Worm (Caenorhabditis elegans) whole organism, young adult: ENCODE measurements around the gene uaf-1.

Source experiments
- B0261.1 ChIP-seq: sonication (generic microtip); optimal IDR thresholded peaks from 2 replicates; lab custom pipeline; 2016; ENCODE audit warnings: mild to moderate bottlenecking, missing genetic modification characterization, moderate library complexity, missing compliant biosample characterization
- F10E7.11 ChIP-seq: sonication (generic microtip); optimal IDR thresholded peaks from 2 replicates; lab custom pipeline; 2017; ENCODE audit warnings: mild to moderate bottlenecking, missing genetic modification characterization, moderate library complexity, missing compliant biosample characterization
- F22D6.2 ChIP-seq: sonication (generic microtip); optimal IDR thresholded peaks from 2 replicates; lab custom pipeline; 2016; ENCODE audit warnings: mild to moderate bottlenecking, missing genetic modification characterization, missing compliant biosample characterization
- F23B12.7 ChIP-seq: sonication (generic microtip); optimal IDR thresholded peaks from 2 replicates; lab custom pipeline; 2017; ENCODE audit warnings: missing genetic modification characterization, mild to moderate bottlenecking, missing compliant biosample characterization, antibody characterized with exemption, moderate library complexity; ENCODE audit not compliant: insufficient read depth
- F52B5.7 ChIP-seq: sonication (generic microtip); optimal IDR thresholded peaks from 2 replicates; lab custom pipeline; 2016; ENCODE audit warnings: mild to moderate bottlenecking, missing genetic modification characterization, missing compliant biosample characterization
- F55B11.4 ChIP-seq: sonication (generic microtip); optimal IDR thresholded peaks from 2 replicates; lab custom pipeline; 2016; ENCODE audit warnings: missing compliant biosample characterization, missing genetic modification characterization, borderline replicate concordance; ENCODE audit not compliant: insufficient read depth
- Y53G8AR.9 ChIP-seq: fragments of 200-800 bp; sonication (Bioruptor generic); conservative IDR thresholded peaks from 2 replicates; pipeline ENCODE4 v1.3.6; 2022; ENCODE audit warnings: missing genetic modification reagents, missing genetic modification characterization, missing compliant biosample characterization
- Y67H2A.10 ChIP-seq: fragments of 200-800 bp; sonication (Bioruptor generic); conservative IDR thresholded peaks from 2 replicates; pipeline ENCODE4 v1.3.6; 2022; ENCODE audit warnings: missing genetic modification reagents, missing genetic modification characterization, missing compliant biosample characterization
- ama-1 ChIP-seq, 3 experiments: fragments of 150-350 bp in 1 of 3; sonication (generic microtip) in 2 of 3; optimal IDR thresholded peaks; 2 replicates each; lab custom pipeline; 2014 to 2018; ENCODE audit warnings: missing biosample characterization in 2 of 3, missing genetic modification characterization in 2 of 3, missing genetic modification reagents in 2 of 3
- athp-1 ChIP-seq: sonication (generic microtip); optimal IDR thresholded peaks from 2 replicates; lab custom pipeline; 2017; ENCODE audit warnings: mild to moderate bottlenecking, missing genetic modification characterization, missing compliant biosample characterization
- attf-3 ChIP-seq: fragments of 200-800 bp; sonication (Bioruptor generic); conservative IDR thresholded peaks from 2 replicates; pipeline ENCODE4 v1.3.6; 2022; ENCODE audit warnings: missing genetic modification reagents, missing genetic modification characterization, missing compliant biosample characterization
- attf-5 ChIP-seq: fragments of 200-800 bp; sonication (Bioruptor generic); optimal IDR thresholded peaks from 2 replicates; lab custom pipeline; 2018; ENCODE audit warnings: mild to moderate bottlenecking, missing genetic modification characterization, missing compliant biosample characterization
- ccch-3 ChIP-seq: fragments of 200-800 bp; sonication (Bioruptor generic); optimal IDR thresholded peaks from 2 replicates; lab custom pipeline; 2018; ENCODE audit warnings: mild to moderate bottlenecking, missing genetic modification characterization, missing compliant biosample characterization
- cebp-1 ChIP-seq, 2 experiments: fragments of 200-800 bp in 1 of 2; sonication (Bioruptor generic) in 1 of 2; sonication (generic microtip) in 1 of 2; IDR thresholded peaks in 1 of 2; optimal IDR thresholded peaks in 1 of 2; 2 replicates each; pipeline versions ENCODE4 v1.3.6 to Lab custom; 2017 to 2022; ENCODE audit warnings: missing compliant biosample characterization in 2 of 2, missing genetic modification characterization in 2 of 2, mild to moderate bottlenecking in 1 of 2, missing genetic modification reagents in 1 of 2, moderate library complexity in 1 of 2
- ceh-100 ChIP-seq: fragments of 200-800 bp; sonication (Bioruptor generic); IDR thresholded peaks from 2 replicates; pipeline ENCODE4 v1.3.6; 2022; ENCODE audit warnings: missing genetic modification reagents, missing genetic modification characterization, missing compliant biosample characterization
- ceh-58 ChIP-seq: fragments of 200-800 bp; sonication (Bioruptor generic); IDR thresholded peaks from 2 replicates; pipeline ENCODE4 v1.3.6; 2022; ENCODE audit warnings: missing genetic modification characterization, missing compliant biosample characterization
- egl-18 ChIP-seq: fragments of 200-800 bp; sonication (Bioruptor generic); IDR thresholded peaks from 2 replicates; pipeline ENCODE4 v1.3.6; 2022; ENCODE audit warnings: missing genetic modification reagents, missing genetic modification characterization, missing compliant biosample characterization
- ekl-4 ChIP-seq: fragments of 200-800 bp; sonication (Bioruptor generic); IDR thresholded peaks from 2 replicates; pipeline ENCODE4 v1.3.6; 2022; ENCODE audit warnings: missing genetic modification reagents, missing genetic modification characterization, missing compliant biosample characterization
- ets-4 ChIP-seq: fragments of 200-800 bp; sonication (Bioruptor generic); optimal IDR thresholded peaks from 2 replicates; lab custom pipeline; 2018; ENCODE audit warnings: mild to moderate bottlenecking, missing genetic modification characterization, missing compliant biosample characterization
- hmg-1.2 ChIP-seq: fragments of 200-800 bp; sonication (Bioruptor generic); IDR thresholded peaks from 2 replicates; pipeline ENCODE4 v1.3.6; 2022; ENCODE audit warnings: missing genetic modification reagents, missing genetic modification characterization, missing compliant biosample characterization
- lin-35 ChIP-seq, 3 experiments: fragments of 150-350 bp in 2 of 3; sonication (generic microtip) in 1 of 3; optimal IDR thresholded peaks; 2 replicates each; lab custom pipeline; 2014 to 2018; ENCODE audit warnings: missing biosample characterization in 3 of 3, missing genetic modification characterization in 3 of 3, missing genetic modification reagents in 3 of 3
- lin-54 ChIP-seq: fragments of 200-800 bp; sonication (Bioruptor generic); optimal IDR thresholded peaks from 2 replicates; lab custom pipeline; 2018; ENCODE audit warnings: mild to moderate bottlenecking, missing genetic modification characterization, missing compliant biosample characterization
- lir-1 ChIP-seq: fragments of 200-800 bp; sonication (Bioruptor generic); conservative IDR thresholded peaks from 2 replicates; pipeline ENCODE4 v1.3.6; 2022; ENCODE audit warnings: missing genetic modification reagents, missing genetic modification characterization, missing compliant biosample characterization
- lsl-1 ChIP-seq: fragments of 200-800 bp; sonication (Bioruptor generic); optimal IDR thresholded peaks from 2 replicates; lab custom pipeline; 2018; ENCODE audit warnings: mild to moderate bottlenecking, missing genetic modification characterization, moderate library complexity, missing compliant biosample characterization
- lsy-27 ChIP-seq: sonication (generic microtip); optimal IDR thresholded peaks from 2 replicates; lab custom pipeline; 2017; ENCODE audit warnings: missing genetic modification characterization, mild to moderate bottlenecking, missing compliant biosample characterization, antibody characterized with exemption, missing genotype, borderline replicate concordance; ENCODE audit not compliant: insufficient read depth
- madf-10 ChIP-seq: sonication (generic microtip); optimal IDR thresholded peaks from 2 replicates; lab custom pipeline; 2016; ENCODE audit warnings: mild to moderate bottlenecking, missing genetic modification characterization, missing compliant biosample characterization
- madf-3 ChIP-seq: fragments of 200-800 bp; sonication (Bioruptor generic); IDR thresholded peaks from 2 replicates; pipeline ENCODE4 v1.3.6; 2022; ENCODE audit warnings: missing genetic modification reagents, missing genetic modification characterization, missing compliant biosample characterization
- madf-6 ChIP-seq: fragments of 200-800 bp; sonication (Bioruptor generic); IDR thresholded peaks from 2 replicates; pipeline ENCODE4 v1.3.6; 2022; ENCODE audit warnings: missing genetic modification reagents, missing genetic modification characterization, missing compliant biosample characterization
- rcor-1 ChIP-seq: fragments of 200-800 bp; sonication (Bioruptor generic); IDR thresholded peaks from 2 replicates; pipeline ENCODE4 v1.3.6; 2022; ENCODE audit warnings: missing genetic modification reagents, missing genetic modification characterization, missing compliant biosample characterization
- snpc-4 ChIP-seq, 5 experiments: fragments of 150-350 bp in 1 of 5; sonication (generic microtip) in 4 of 5; optimal IDR thresholded peaks; 2 replicates each; lab custom pipeline; 2014 to 2018; ENCODE audit warnings: missing genetic modification characterization in 5 of 5, missing biosample characterization in 3 of 5, antibody characterized with exemption in 2 of 5, mild to moderate bottlenecking in 2 of 5, missing compliant biosample characterization in 2 of 5, missing genotype in 2 of 5, moderate library complexity in 2 of 5, missing genetic modification reagents in 1 of 5
- somi-1 ChIP-seq: fragments of 200-800 bp; sonication (Bioruptor generic); optimal IDR thresholded peaks from 2 replicates; lab custom pipeline; 2018; ENCODE audit warnings: mild to moderate bottlenecking, missing genetic modification characterization, missing compliant biosample characterization
- sptf-2 ChIP-seq: fragments of 200-800 bp; sonication (Bioruptor generic); optimal IDR thresholded peaks from 2 replicates; lab custom pipeline; 2018; ENCODE audit warnings: mild to moderate bottlenecking, missing genetic modification characterization, missing compliant biosample characterization
- tbp1 ChIP-seq: fragments of 200-800 bp; sonication (Bioruptor generic); optimal IDR thresholded peaks from 2 replicates; lab custom pipeline; 2018; ENCODE audit warnings: mild to moderate bottlenecking, missing genetic modification characterization, missing compliant biosample characterization
- tbx-9 ChIP-seq: sonication (generic microtip); optimal IDR thresholded peaks from 2 replicates; lab custom pipeline; 2016; ENCODE audit warnings: borderline replicate concordance, missing genetic modification characterization, inconsistent platforms, missing compliant biosample characterization
- zfh-2 ChIP-seq: fragments of 200-800 bp; sonication (Bioruptor generic); conservative IDR thresholded peaks from 2 replicates; pipeline ENCODE4 v1.3.6; 2022; ENCODE audit warnings: missing genetic modification reagents, missing genetic modification characterization, missing compliant biosample characterization
- ztf-28 ChIP-seq: fragments of 200-800 bp; sonication (Bioruptor generic); IDR thresholded peaks from 2 replicates; pipeline ENCODE4 v1.3.6; 2022; ENCODE audit warnings: missing genetic modification reagents, missing genetic modification characterization, missing compliant biosample characterization

The uaf-1 gene

DNA sequence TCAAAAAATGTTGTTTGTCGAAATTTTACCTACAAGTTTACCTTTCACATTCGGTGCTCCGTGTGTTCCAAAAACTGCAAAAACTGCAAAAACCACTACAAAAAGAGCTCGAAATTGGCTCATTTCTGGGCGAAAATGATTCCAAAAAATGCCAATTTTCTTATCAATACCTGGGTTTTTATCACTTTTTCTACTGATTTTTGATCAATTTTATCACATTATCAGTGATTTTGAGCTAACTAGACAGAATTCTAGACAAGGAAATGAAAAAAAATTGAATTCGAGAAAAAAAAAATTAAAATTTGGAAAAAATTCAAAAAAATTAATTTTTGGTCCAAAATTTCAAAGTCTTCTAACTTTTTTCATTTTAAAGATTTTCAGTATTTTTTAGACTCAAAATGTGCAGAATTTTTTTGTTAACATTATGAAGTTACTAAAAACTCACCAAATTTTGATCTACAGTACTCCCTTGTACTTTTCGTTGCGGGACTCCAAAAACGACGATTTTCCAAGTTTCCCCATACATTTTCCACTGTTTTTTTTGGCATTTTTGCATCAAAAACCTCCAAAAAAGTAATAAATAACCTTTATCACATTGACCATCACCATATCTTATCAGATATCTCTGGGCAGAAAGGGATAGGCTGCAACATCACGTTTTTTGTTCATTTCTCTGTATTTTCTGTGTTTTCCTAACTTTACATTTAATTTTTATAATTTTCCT, 39.6 kb upstream of the uaf-1 start, which contains the start of the genes F58B6.1 and acsd-1:
Gene F58B6.1, minus strand, starts transcription at position 133 of the 724 bp plus-strand sequence.
Gene acsd-1, plus strand, starts transcription at position 674 of the 724 bp plus-strand sequence.
- TF ChIP-seq somi-1 (GFP tag; lab: Kevin White, UChicago) (no peak), B0261.1 (tag; lab: Kevin White, UChicago) (no peak), F22D6.2 (no peak), madf-6 (no peak), madf-3 (GFP tag; lab: Robert Waterston, UW) (no peak), F23B12.7 (tag; lab: Kevin White, UChicago) (no peak), ekl-4 (no peak), lsl-1 (GFP tag; lab: Kevin White, UChicago) (no peak), Y67H2A.10 (GFP tag; lab: Robert Waterston, UW) (no peak), tbp1 (GFP tag; lab: Kevin White, UChicago) (no peak), rcor-1 (GFP tag; lab: Robert Waterston, UW) (no peak), athp-1 (tag; lab: Kevin White, UChicago) (no peak), ama-1 (optimal IDR thresholded peaks at IDR 0.05; lab: Kevin White, UChicago) (no peak), ama-1 (GFP tag; optimal IDR thresholded peaks at IDR 0.05; lab: Kevin White, UChicago) (no peak), egl-18 (GFP tag; lab: Robert Waterston, UW) (no peak), lsy-27 (no peak), madf-10 (tag; lab: Kevin White, UChicago) (no peak)

DNA sequence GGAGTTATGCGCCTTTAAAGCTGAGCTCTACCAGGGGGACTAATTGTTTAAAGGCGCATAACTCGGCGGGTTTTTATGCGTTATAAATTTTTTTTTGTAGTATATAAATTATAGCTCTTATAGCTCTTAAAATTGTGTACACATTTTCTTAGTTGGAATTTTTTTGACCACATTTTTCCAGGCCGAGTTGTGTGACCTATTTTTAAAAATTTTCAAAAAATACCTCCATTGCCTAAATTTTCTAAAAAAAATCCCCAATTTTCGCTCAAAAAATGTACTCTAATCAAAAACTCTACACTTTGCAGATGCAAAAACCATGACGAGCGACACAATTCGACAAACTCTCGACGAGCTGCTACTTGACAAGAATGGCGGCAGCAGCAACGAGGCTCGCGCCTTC, 26.6 kb upstream of the uaf-1 start, which contains the start of gene exc-6:
Gene exc-6, plus strand, starts transcription at position 301 of the 400 bp plus-strand sequence.
- TF ChIP-seq ets-4 (GFP tag; lab: Kevin White, UChicago) (no peak), snpc-4 (GFP tag; optimal IDR thresholded peaks at IDR 0.05; lab: Kevin White, UChicago) (no peak), snpc-4 (tag; optimal IDR thresholded peaks at IDR 0.05; lab: Kevin White, UChicago) (no peak), hmg-1.2 (GFP tag; lab: Robert Waterston, UW) (no peak), F52B5.7 (tag; lab: Kevin White, UChicago) (no peak), cebp-1 (GFP tag; IDR thresholded peaks at IDR 0.05; lab: Robert Waterston, UW) (no peak), cebp-1 (tag; optimal IDR thresholded peaks at IDR 0.05; lab: Kevin White, UChicago) (no peak), F55B11.4 (tag; lab: Kevin White, UChicago) (no peak), lsl-1 (GFP tag; lab: Kevin White, UChicago) (no peak), ama-1 (optimal IDR thresholded peaks at IDR 0.05; lab: Kevin White, UChicago) (no peak), ama-1 (GFP tag; optimal IDR thresholded peaks at IDR 0.05; lab: Kevin White, UChicago) (no peak), lir-1 (no peak), attf-5 (GFP tag; lab: Kevin White, UChicago) (no peak), lin-54 (no peak)

DNA sequence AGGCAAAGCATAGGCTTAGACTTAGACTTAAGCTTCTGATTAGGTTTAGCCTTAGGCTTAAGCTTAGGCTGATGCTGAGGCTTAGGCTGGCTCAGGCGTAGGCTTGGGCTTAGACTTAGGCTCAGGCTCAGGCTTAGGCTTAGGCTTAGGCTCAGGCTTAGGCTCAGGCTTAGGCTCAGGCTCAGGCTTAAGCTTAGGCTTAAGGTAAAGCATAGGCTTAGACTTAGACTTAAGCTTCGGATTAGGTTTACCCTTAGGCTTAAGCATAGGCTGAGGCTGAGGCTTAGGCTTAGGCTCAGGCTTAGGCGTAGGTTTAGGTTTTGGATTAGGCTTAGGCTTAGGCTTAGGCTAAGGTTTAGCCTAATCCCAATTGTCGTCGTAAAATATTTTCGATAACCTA, 23.2 kb upstream of the uaf-1 start:
- TF ChIP-seq ceh-100 (no peak), cebp-1 (GFP tag; IDR thresholded peaks at IDR 0.05; lab: Robert Waterston, UW) (no peak), cebp-1 (tag; optimal IDR thresholded peaks at IDR 0.05; lab: Kevin White, UChicago) (no peak), ccch-3 (no peak), ceh-58 (no peak), ets-4 (GFP tag; lab: Kevin White, UChicago) (no peak), Y53G8AR.9 (no peak), lin-35 (GFP tag; optimal IDR thresholded peaks at IDR 0.05; lab: Kevin White, UChicago) (no peak), Y67H2A.10 (GFP tag; lab: Robert Waterston, UW) (no peak), sptf-2 (GFP tag; lab: Kevin White, UChicago) (no peak), ztf-28 (no peak), F10E7.11 (tag; lab: Kevin White, UChicago) (no peak), zfh-2 (GFP tag; lab: Robert Waterston, UW) (no peak), attf-3 (GFP tag; lab: Robert Waterston, UW) (no peak), tbx-9 (tag; lab: Kevin White, UChicago) (no peak)
